Worm (Caenorhabditis elegans): ENCODE data around the gene srg-30.
"Not testable (repeated sequence)": the region's sequence is repeated elsewhere in the genome, so short reads cannot be mapped to it uniquely, and the experiment has no call there.

DNA sequence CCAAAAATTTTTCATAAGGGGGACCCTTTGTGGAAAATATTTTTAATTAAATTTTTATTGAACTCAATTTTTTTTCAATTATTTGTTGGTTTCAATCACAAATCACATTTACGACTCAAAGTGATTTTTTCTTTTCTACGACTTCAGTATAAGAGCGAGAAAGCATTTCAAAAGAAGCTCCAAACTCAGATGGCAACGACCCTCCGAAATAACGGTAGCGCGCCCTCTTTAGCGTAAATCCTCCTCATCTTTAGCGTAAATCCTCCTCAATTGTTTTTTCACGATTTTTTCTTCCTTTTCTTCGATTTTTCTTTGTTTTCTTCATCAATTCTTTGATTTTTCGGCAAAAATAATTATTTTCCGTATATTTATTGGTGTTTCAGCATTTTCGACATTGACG, 3.3 kb downstream of the srg-30 start:
- not testable (repeated sequence) for TF ChIP-seq let-607 (tag; optimal IDR thresholded peaks at IDR 0.05); ama-1 (optimal IDR thresholded peaks at IDR 0.05); ama-1 (GFP tag; optimal IDR thresholded peaks at IDR 0.05); unc-62 (GFP tag; optimal IDR thresholded peaks at IDR 0.05); F33H1.4 (GFP tag; IDR thresholded peaks at IDR 0.05); F49E8.2 (tag; optimal IDR thresholded peaks at IDR 0.05; ENCODE audit: insufficient read depth); unc-130 (GFP tag; optimal IDR thresholded peaks at IDR 0.05); pha-4 (tag; optimal IDR thresholded peaks at IDR 0.05); ceh-27 (GFP tag; optimal IDR thresholded peaks at IDR 0.05); D2030.7 (GFP tag; IDR thresholded peaks at IDR 0.05); snpc-4 (GFP tag; optimal IDR thresholded peaks at IDR 0.05); snpc-4 (tag; optimal IDR thresholded peaks at IDR 0.05); dpl-1 (GFP tag; optimal IDR thresholded peaks at IDR 0.05); repo-1 (tag; optimal IDR thresholded peaks at IDR 0.05)
